Fruit fly (Drosophila melanogaster) S2 (cell line): ENCODE results near the gene mbt.

Experiments used
- CG8478 ChIP-seq: fragments of >200 bp; optimal IDR thresholded peaks from 2 replicates; lab custom pipeline; 2018
- CTCF ChIP-seq, 2 experiments: fragments of >200 bp; optimal IDR thresholded peaks; 2 replicates each; lab custom pipeline; 2018

mbt gene

dm6 chrX:16650078-16651063, 39.9 kb downstream of the mbt start:
- TF ChIP-seq CTCF (optimal IDR thresholded peaks at IDR 0.05; lab: Kevin White, UChicago) (no peak), CG8478 (lab: Kevin White, UChicago) (no peak)

dm6 chrX:16651098-16651497, 40.6 kb downstream of the mbt start, which contains the start of the genes CG32573 and CG42512:
TSS of gene CG32573 (plus strand) at chrX:16651376.
TSS of gene CG42512 (plus strand) at chrX:16651376.
- TF ChIP-seq CG8478 (lab: Kevin White, UChicago) (no peak), CTCF (optimal IDR thresholded peaks at IDR 0.05; lab: Kevin White, UChicago) (no peak)

DNA sequence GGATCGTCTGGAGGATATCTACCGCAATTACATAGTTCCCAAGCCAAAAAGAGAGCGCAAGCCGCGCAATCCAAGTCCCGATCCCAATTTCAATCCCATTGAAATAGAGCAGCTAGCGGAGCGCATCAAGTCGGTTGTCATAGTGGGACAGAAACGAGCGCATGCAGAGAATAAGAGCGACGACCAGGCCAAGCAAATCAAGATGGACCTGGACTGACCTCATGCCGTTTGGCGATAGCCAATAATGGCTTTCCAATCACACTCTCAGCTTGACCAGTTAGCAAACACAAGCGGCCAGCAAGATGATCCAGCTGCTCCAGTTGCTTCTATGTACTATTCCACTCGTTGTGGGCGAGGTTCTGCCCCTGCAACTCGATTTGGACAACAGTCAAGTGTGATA, 41.1 kb downstream of the mbt start:
- no peak for TF ChIP-seq CG8478 (lab: Kevin White, UChicago)

- TF ChIP-seq CG8478 (lab: Kevin White, UChicago) (no peak), CTCF (optimal IDR thresholded peaks at IDR 0.05; lab: Kevin White, UChicago) (peak in 1 of 2 experiments; percentile 1)
Measured at dm6 chrX:16654931-16655409, 44.5 kb downstream of the mbt start, which contains the start of the genes Nemp and r. TSS of gene Nemp (minus strand) at chrX:16655015. TSS of gene r (plus strand) at chrX:16655359.

DNA sequence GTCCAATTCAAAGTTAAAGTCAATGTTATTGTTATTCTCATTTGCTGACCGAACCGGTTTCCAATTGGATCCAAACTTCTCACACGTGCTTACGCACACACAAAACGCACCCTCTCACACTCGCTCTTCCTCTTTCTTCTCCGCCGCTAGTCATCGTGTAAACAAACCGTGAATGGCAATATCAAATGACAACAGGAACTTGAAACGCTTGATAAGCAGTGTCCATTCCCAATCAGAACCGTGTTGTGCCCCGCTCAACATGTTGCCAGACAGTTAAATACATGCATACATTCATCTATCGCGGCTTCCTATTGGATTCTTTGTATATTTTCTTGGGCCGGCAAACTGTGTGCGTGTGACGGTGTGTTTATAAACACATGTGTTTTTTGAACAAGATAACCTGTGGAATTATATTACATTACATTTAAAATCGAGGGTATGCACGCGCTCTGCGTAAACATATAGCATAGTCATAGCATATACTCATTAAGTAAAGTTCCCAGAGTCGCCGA, 45.3 kb downstream of the mbt start:
- TF ChIP-seq CTCF (optimal IDR thresholded peaks at IDR 0.05; lab: Kevin White, UChicago) (no peak), CG8478 (lab: Kevin White, UChicago) (no peak)

dm6 chrX:16660632-16661031, 50.1 kb downstream of the mbt start:
- no peak for TF ChIP-seq CG8478 (lab: Kevin White, UChicago)
- TF ChIP-seq CTCF (optimal IDR thresholded peaks at IDR 0.05; lab: Kevin White, UChicago), result no peak
